Fruit fly (Drosophila melanogaster): ENCODE measurements around the gene CG7950.

The CG7950 gene

DNA sequence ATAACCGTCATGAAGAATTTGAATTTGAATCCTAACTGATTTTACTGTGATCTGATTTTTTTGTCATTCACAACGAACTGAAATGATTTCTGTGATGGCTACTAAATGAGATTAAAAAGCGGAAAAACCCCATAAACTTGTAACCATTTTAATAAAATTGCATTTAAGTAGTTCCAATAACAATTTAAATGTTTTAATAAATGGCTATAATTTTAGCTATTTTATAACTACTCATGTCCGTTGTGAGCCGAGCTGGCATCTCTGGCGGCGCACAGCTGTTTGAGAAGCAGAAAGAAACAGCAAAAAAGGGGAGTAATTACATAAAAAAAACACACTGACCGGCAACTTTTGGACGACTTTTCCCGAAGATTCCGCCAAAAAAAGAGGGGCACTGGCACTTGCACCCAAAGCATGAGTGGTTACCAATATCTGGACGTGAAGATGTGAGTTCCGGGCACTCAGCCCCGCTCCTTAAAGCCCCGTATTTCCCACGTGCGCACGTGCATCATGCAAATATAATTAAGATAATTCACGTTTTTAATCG lies at the start of gene CG7950, which contains the start of gene Rpp14a (continued):
- TF ChIP-seq Usf (GFP tag; optimal IDR thresholded peaks at IDR 0.05) (peak; percentile 27), p53 (GFP tag; optimal IDR thresholded peaks at IDR 0.05) (no peak), CG15269 (tag; optimal IDR thresholded peaks at IDR 0.05) (peak; percentile 83), Sry-δ (GFP tag; optimal IDR thresholded peaks at IDR 0.05) (peak; percentile 57), cato (GFP tag; optimal IDR thresholded peaks at IDR 0.05; ENCODE audit: borderline replicate concordance) (peak; percentile 58), Kr (GFP tag; optimal IDR thresholded peaks at IDR 0.05) (no peak), CG7963 (GFP tag; IDR thresholded peaks at IDR 0.05; ENCODE audit: partially characterized antibody) (no peak), CG17186 (GFP tag; optimal IDR thresholded peaks at IDR 0.05) (peak; percentile 60), C15 (GFP tag; IDR thresholded peaks at IDR 0.05) (no peak), klu (GFP tag; IDR thresholded peaks at IDR 0.05) (no peak; the same call in 1 of the 2 replicates), CG16813 (GFP tag; IDR thresholded peaks at IDR 0.05; ENCODE audit: partially characterized antibody) (no peak), CG17612 (GFP tag; IDR thresholded peaks at IDR 0.05) (peak; percentile 61), CG9817 (tag; optimal IDR thresholded peaks at IDR 0.05) (peak; percentile 86), CG2120 (GFP tag; optimal IDR thresholded peaks at IDR 0.05) (peak; percentile 94), prd (optimal IDR thresholded peaks at IDR 0.05) (no peak), prd (GFP tag; IDR thresholded peaks at IDR 0.05) (peak; percentile 85), CG9609 (GFP tag; optimal IDR thresholded peaks at IDR 0.05) (peak; percentile 76), nmo (GFP tag; optimal IDR thresholded peaks at IDR 0.05) (peak; percentile 67), Dip3 (GFP tag; optimal IDR thresholded peaks at IDR 0.05) (peak; percentile 84), stc (GFP tag; IDR thresholded peaks at IDR 0.05) (peak; percentile 61; the same call in 1 of the 2 replicates), bab2 (GFP tag; optimal IDR thresholded peaks at IDR 0.05) (peak; percentile 82), jing (GFP tag; optimal IDR thresholded peaks at IDR 0.05) (no peak), CG2712 (tag; optimal IDR thresholded peaks at IDR 0.05) (peak; percentile 85), CG14667 (GFP tag; IDR thresholded peaks at IDR 0.05) (peak; percentile 44), CG18599 (GFP tag; optimal IDR thresholded peaks at IDR 0.05) (peak; percentile 73), eyg (GFP tag; optimal IDR thresholded peaks at IDR 0.05) (peak; percentile 57), Ravus (GFP tag; IDR thresholded peaks at IDR 0.05) (peak; percentile 45), CG11695 (GFP tag; IDR thresholded peaks at IDR 0.05) (peak; percentile 61; the same call in 2 of the 3 replicates), lilli (GFP tag; optimal IDR thresholded peaks at IDR 0.05) (peak; percentile 92), cad (GFP tag; optimal IDR thresholded peaks at IDR 0.05) (no peak), dmrt11E (tag; optimal IDR thresholded peaks at IDR 0.05) (peak; percentile 78), kay (GFP tag; optimal IDR thresholded peaks at IDR 0.05) (peak; percentile 52), ftz-f1 (GFP tag; optimal IDR thresholded peaks at IDR 0.05) (no peak), MBD-R2 (GFP tag; IDR thresholded peaks at IDR 0.05) (peak; percentile 80), tll (GFP tag; optimal IDR thresholded peaks at IDR 0.05) (no peak)

DNA sequence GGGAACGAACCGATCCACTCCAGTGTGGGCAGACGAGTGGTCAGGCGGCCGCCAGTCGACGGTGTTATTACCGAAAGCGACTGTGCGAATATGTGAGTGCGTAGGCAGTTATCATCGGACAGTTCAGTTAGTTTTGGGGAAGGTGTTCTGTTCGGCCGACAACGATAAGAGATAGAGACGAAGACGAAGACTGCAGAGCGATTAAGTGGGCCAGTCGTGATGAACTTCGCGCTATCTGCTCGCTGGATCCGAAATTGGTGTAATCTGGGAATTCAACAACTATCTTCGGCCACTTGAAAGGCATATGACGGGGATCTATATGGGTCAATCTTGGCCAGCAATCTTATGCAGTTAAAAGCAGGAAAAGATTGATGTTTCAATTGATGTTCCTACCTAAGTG lies 47.5 kb upstream of the CG7950 start, which contains the start of gene CG7912:
CG7912 (minus strand) TSS at position 17 of the 400 bp plus-strand sequence.
- TF ChIP-seq sd (tag; optimal IDR thresholded peaks at IDR 0.05) (peak; percentile 8), Rfx (GFP tag; IDR thresholded peaks at IDR 0.05) (no peak), onecut (GFP tag; IDR thresholded peaks at IDR 0.05) (no peak), Nf-YC (tag; optimal IDR thresholded peaks at IDR 0.05) (no peak), exex (tag; optimal IDR thresholded peaks at IDR 0.05) (peak; percentile 88), eve (GFP tag; optimal IDR thresholded peaks at IDR 0.05) (no peak), tx (GFP tag; optimal IDR thresholded peaks at IDR 0.05) (no peak), mirr (GFP tag; optimal IDR thresholded peaks at IDR 0.05) (peak; percentile 75), ken (GFP tag; IDR thresholded peaks at IDR 0.05) (no peak), GATAe (GFP tag; conservative IDR thresholded peaks at IDR 0.05) (no peak), CG16815 (GFP tag; optimal IDR thresholded peaks at IDR 0.05) (no peak), CG10431 (GFP tag; optimal IDR thresholded peaks at IDR 0.05) (no peak), Deaf1 (tag; optimal IDR thresholded peaks at IDR 0.05) (peak; percentile 53), CG17568 (GFP tag; optimal IDR thresholded peaks at IDR 0.05) (no peak), Bgb (GFP tag; IDR thresholded peaks at IDR 0.05; ENCODE audit: partially characterized antibody) (no peak), Adf1 (GFP tag; IDR thresholded peaks at IDR 0.05) (no peak), hkb (optimal IDR thresholded peaks at IDR 0.05) (no peak), hkb (GFP tag; IDR thresholded peaks at IDR 0.05) (no peak), wdn (GFP tag; IDR thresholded peaks at IDR 0.05) (no peak)
